Worm (Caenorhabditis elegans) whole organism, young adult: ENCODE results near the gene Y102F5A.1.

ENCODE experiments used
- B0019.2 ChIP-seq: fragments of 200-800 bp; sonication (Bioruptor generic); conservative IDR thresholded peaks from 2 replicates; pipeline ENCODE4 v1.3.6; 2022; ENCODE audit warnings: missing genetic modification reagents, missing genetic modification characterization, missing compliant biosample characterization
- D2030.7 ChIP-seq: fragments of 200-800 bp; sonication (Bioruptor generic); IDR thresholded peaks from 2 replicates; pipeline ENCODE4 v1.3.6; 2022; ENCODE audit warnings: missing genetic modification reagents, missing genetic modification characterization, missing compliant biosample characterization
- F10E7.11 ChIP-seq: sonication (generic microtip); optimal IDR thresholded peaks from 2 replicates; lab custom pipeline; 2017; ENCODE audit warnings: mild to moderate bottlenecking, missing genetic modification characterization, moderate library complexity, missing compliant biosample characterization
- T07F8.4 ChIP-seq: sonication (generic microtip); optimal IDR thresholded peaks from 2 replicates; lab custom pipeline; 2016; ENCODE audit warnings: mild to moderate bottlenecking, missing genetic modification characterization, moderate library complexity, missing compliant biosample characterization
- T26A5.8 ChIP-seq: sonication (generic microtip); optimal IDR thresholded peaks from 2 replicates; lab custom pipeline; 2016; ENCODE audit warnings: missing genetic modification characterization, missing compliant biosample characterization
- ZK185.1 ChIP-seq: sonication (generic microtip); optimal IDR thresholded peaks from 2 replicates; lab custom pipeline; 2016; ENCODE audit warnings: mild to moderate bottlenecking, missing genetic modification characterization, missing compliant biosample characterization; ENCODE audit not compliant: poor library complexity, severe bottlenecking
- attf-6 ChIP-seq: fragments of 200-800 bp; sonication (Bioruptor generic); IDR thresholded peaks from 2 replicates; pipeline ENCODE4 v1.3.6; 2022; ENCODE audit warnings: missing genetic modification reagents, missing genetic modification characterization, missing compliant biosample characterization
- cebp-2 ChIP-seq: fragments of 200-800 bp; sonication (Bioruptor generic); IDR thresholded peaks from 2 replicates; pipeline ENCODE4 v1.3.6; 2022; ENCODE audit warnings: missing genetic modification characterization, missing compliant biosample characterization
- die-1 ChIP-seq: sonication (generic microtip); optimal IDR thresholded peaks from 2 replicates; lab custom pipeline; 2016; ENCODE audit warnings: missing genotype, mild to moderate bottlenecking, missing genetic modification characterization, missing compliant biosample characterization
- egrh-3 ChIP-seq: fragments of 200-800 bp; sonication (Bioruptor generic); IDR thresholded peaks from 2 replicates; pipeline ENCODE4 v1.3.6; 2022; ENCODE audit warnings: missing genetic modification reagents, missing genetic modification characterization, missing compliant biosample characterization
- him-1 ChIP-seq: sonication (generic microtip); optimal IDR thresholded peaks from 2 replicates; lab custom pipeline; 2016; ENCODE audit warnings: missing genotype, missing genetic modification reagents, missing genetic modification characterization, missing compliant biosample characterization
- lin-26 ChIP-seq: fragments of 200-800 bp; sonication (Bioruptor generic); IDR thresholded peaks from 2 replicates; pipeline ENCODE4 v1.3.6; 2022; ENCODE audit warnings: missing genetic modification reagents, missing genetic modification characterization, missing compliant biosample characterization
- lin-40 ChIP-seq: sonication (generic microtip); optimal IDR thresholded peaks from 2 replicates; lab custom pipeline; 2016; ENCODE audit warnings: missing genetic modification characterization, mild to moderate bottlenecking, missing compliant biosample characterization, missing genotype, missing genetic modification reagents
- lir-1 ChIP-seq: fragments of 200-800 bp; sonication (Bioruptor generic); conservative IDR thresholded peaks from 2 replicates; pipeline ENCODE4 v1.3.6; 2022; ENCODE audit warnings: missing genetic modification reagents, missing genetic modification characterization, missing compliant biosample characterization
- lsy-27 ChIP-seq: sonication (generic microtip); optimal IDR thresholded peaks from 2 replicates; lab custom pipeline; 2017; ENCODE audit warnings: missing genetic modification characterization, mild to moderate bottlenecking, missing compliant biosample characterization, antibody characterized with exemption, missing genotype, borderline replicate concordance; ENCODE audit not compliant: insufficient read depth
- mcd-1 ChIP-seq: fragments of 200-800 bp; sonication (Bioruptor generic); IDR thresholded peaks from 2 replicates; pipeline ENCODE4 v1.3.6; 2022; ENCODE audit warnings: missing genetic modification reagents, missing genetic modification characterization, missing compliant biosample characterization
- nhr-27 ChIP-seq: fragments of 200-800 bp; sonication (Bioruptor generic); optimal IDR thresholded peaks from 2 replicates; lab custom pipeline; 2018; ENCODE audit warnings: mild to moderate bottlenecking, missing genetic modification characterization, moderate library complexity, missing compliant biosample characterization
- nhr-80 ChIP-seq: sonication (generic microtip); optimal IDR thresholded peaks from 2 replicates; lab custom pipeline; 2016; ENCODE audit warnings: missing genetic modification characterization, missing compliant biosample characterization
- pbrm-1 ChIP-seq: fragments of 200-800 bp; sonication (Bioruptor generic); IDR thresholded peaks from 2 replicates; pipeline ENCODE4 v1.3.6; 2022; ENCODE audit warnings: missing genetic modification reagents, missing genetic modification characterization, missing compliant biosample characterization
- pha-4 ChIP-seq: fragments of 150-350 bp; sonication (generic microtip); optimal IDR thresholded peaks from 2 replicates; lab custom pipeline; 2014; ENCODE audit warnings: missing biosample characterization, missing genetic modification reagents, missing genetic modification characterization
- snpc-1.3 ChIP-seq: sonication (generic microtip); optimal IDR thresholded peaks from 2 replicates; lab custom pipeline; 2017; ENCODE audit warnings: missing genetic modification characterization, mild to moderate bottlenecking, missing compliant biosample characterization, antibody characterized with exemption, moderate library complexity, missing genotype, missing genetic modification reagents; ENCODE audit not compliant: insufficient read depth
- tlf-1 ChIP-seq: fragments of 200-800 bp; sonication (Bioruptor generic); optimal IDR thresholded peaks from 2 replicates; lab custom pipeline; 2018; ENCODE audit warnings: mild to moderate bottlenecking, missing genetic modification characterization, missing compliant biosample characterization

Y102F5A.1 gene

DNA sequence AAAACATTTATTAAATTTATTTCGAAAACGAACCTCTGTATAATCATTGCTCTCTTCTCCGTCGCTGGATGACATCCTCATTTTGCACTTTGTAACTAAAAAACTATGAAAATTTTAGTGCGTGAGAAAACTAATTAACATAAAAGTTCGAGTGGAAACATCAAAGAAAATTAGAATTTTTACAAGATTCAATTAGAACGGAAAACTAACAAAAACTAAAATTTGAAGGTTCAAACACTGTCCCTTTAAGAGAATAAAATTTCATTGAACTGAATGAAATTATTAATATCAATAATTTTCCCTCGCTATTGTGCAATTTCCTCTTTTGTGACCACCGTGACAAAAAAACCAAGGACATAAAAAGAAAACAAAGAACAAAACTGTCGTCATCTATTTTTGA lies 47.1 kb downstream of the Y102F5A.1 start, which contains the start of gene D1053.3:
TSS of gene D1053.3 (minus strand) at position 101 of the 400 bp plus-strand sequence.
- no peak for TF ChIP-seq die-1 (tag; lab: Kevin White, UChicago)
- TF ChIP-seq pha-4 (tag; lab: Kevin White, UChicago): no peak
- TF ChIP-seq lin-40 (tag; lab: Kevin White, UChicago): no peak
- TF ChIP-seq attf-6 (GFP tag; lab: Robert Waterston, UW): no peak
- TF ChIP-seq him-1: no peak
- no peak for TF ChIP-seq tlf-1 (GFP tag; lab: Kevin White, UChicago)
- no peak for TF ChIP-seq mcd-1 (GFP tag; lab: Robert Waterston, UW)
- TF ChIP-seq egrh-3 (GFP tag; lab: Robert Waterston, UW): no peak
- no peak for TF ChIP-seq pbrm-1
- TF ChIP-seq D2030.7 (GFP tag; lab: Robert Waterston, UW): no peak
- no peak for TF ChIP-seq cebp-2 (GFP tag; lab: Robert Waterston, UW)

DNA sequence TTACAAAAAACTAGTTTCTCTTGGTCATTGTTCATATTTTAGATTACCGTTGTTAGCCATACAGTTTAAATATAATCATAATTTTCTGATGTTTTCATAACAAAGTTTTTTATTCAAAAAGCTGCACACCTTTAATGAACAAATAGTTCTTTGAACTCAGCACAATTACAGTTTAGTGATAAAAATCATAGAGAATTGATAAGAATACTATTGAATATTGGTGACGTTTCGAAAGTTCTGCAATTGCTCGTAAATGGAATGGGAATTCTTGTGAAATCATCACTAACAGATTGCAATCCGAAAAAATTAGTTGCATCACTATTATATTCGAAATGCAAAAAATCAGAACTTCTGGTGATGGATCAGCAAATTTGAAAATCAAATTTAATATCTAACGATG lies 50.0 kb downstream of the Y102F5A.1 start:
- TF ChIP-seq nhr-27 (tag; lab: Kevin White, UChicago): no peak
- peak; percentile 4 for TF ChIP-seq nhr-80 (tag; lab: Kevin White, UChicago)
- no peak for TF ChIP-seq lir-1 (GFP tag; lab: Robert Waterston, UW)
- TF ChIP-seq lsy-27 (tag; lab: Kevin White, UChicago): no peak
- no peak for TF ChIP-seq T26A5.8 (tag; lab: Kevin White, UChicago)

DNA sequence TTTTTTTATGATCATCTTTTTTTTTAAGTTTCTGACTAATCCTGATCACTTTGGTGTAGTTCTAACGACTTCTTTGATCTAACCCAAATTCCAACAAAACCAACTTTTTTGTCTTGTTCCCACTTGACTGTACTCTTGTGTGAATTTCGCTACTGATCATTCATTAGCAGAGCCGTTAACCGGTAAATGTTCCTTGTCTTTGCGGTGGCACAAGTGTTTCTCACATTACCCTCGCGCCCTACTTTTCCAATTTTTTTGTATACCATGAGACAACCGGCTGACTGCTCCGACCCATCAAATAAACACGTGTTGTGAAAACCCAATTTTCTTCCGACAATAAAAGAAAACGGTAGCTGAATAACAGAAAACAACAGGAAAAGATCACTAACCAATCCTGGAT lies 51.4 kb downstream of the Y102F5A.1 start:
- TF ChIP-seq B0019.2 (no peak), F10E7.11 (no peak), lin-40 (tag; lab: Kevin White, UChicago) (no peak), D2030.7 (GFP tag; lab: Robert Waterston, UW) (no peak), lin-26 (no peak), snpc-1.3 (no peak), ZK185.1 (tag; lab: Kevin White, UChicago) (no peak), T07F8.4 (no peak)
